Worm (Caenorhabditis elegans) whole organism, L1 larva: Measurements from ENCODE around the gene F08F3.6.

Experiments
- C34B4.2 ChIP-seq: sonication (generic microtip); optimal IDR thresholded peaks from 2 replicates; lab custom pipeline; 2017; ENCODE audit warnings: mild to moderate bottlenecking, missing genetic modification characterization, missing compliant biosample characterization
- aha-1 ChIP-seq: fragments of 150-350 bp; optimal IDR thresholded peaks from 2 replicates; lab custom pipeline; 2014; ENCODE audit warnings: missing biosample characterization, missing genetic modification characterization
- alr-1 ChIP-seq: fragments of 200-800 bp; sonication (Bioruptor generic); optimal IDR thresholded peaks from 2 replicates; lab custom pipeline; 2018; ENCODE audit warnings: borderline replicate concordance, mild to moderate bottlenecking, missing genetic modification characterization, missing compliant biosample characterization
- egl-27 ChIP-seq, 2 experiments: fragments of 150-350 bp in 1 of 2; sonication (generic microtip); optimal IDR thresholded peaks; 3 replicates each; lab custom pipeline; 2017 to 2018; ENCODE audit warnings: missing biosample characterization in 2 of 2, missing genetic modification characterization in 2 of 2, missing genetic modification reagents in 2 of 2
- elt-3 ChIP-seq, 6 experiments: fragments of 150-350 bp in 1 of 6; sonication (generic microtip); optimal IDR thresholded peaks; 2 replicates each; lab custom pipeline; 2017 to 2018; ENCODE audit warnings: missing biosample characterization in 6 of 6, missing genetic modification characterization in 6 of 6, inconsistent platforms in 1 of 6
- grh-1 ChIP-seq: fragments of 200-800 bp; sonication (Bioruptor generic); IDR thresholded peaks from 2 replicates; pipeline ENCODE4 v1.3.6; 2022; ENCODE audit warnings: missing genetic modification reagents, missing genetic modification characterization, missing compliant biosample characterization
- hlh-17 ChIP-seq: fragments of 200-800 bp; sonication (Bioruptor generic); optimal IDR thresholded peaks from 2 replicates; lab custom pipeline; 2018; ENCODE audit warnings: missing genetic modification characterization, mild to moderate bottlenecking, missing compliant biosample characterization, moderate library complexity, borderline replicate concordance
- hpl-2 ChIP-seq: fragments of 150-350 bp; optimal IDR thresholded peaks from 2 replicates; lab custom pipeline; 2014; ENCODE audit warnings: missing biosample characterization, missing genetic modification reagents, missing genetic modification characterization
- jun-1 ChIP-seq: fragments of 150-350 bp; optimal IDR thresholded peaks from 2 replicates; lab custom pipeline; 2014; ENCODE audit warnings: missing biosample characterization, missing genetic modification reagents, missing genetic modification characterization
- lin-13 ChIP-seq: fragments of 150-350 bp; optimal IDR thresholded peaks from 2 replicates; lab custom pipeline; 2014; ENCODE audit warnings: missing biosample characterization, missing genetic modification reagents, missing genetic modification characterization
- nhr-237 ChIP-seq: fragments of 150-350 bp; optimal IDR thresholded peaks from 2 replicates; lab custom pipeline; 2014; ENCODE audit warnings: missing biosample characterization, missing genetic modification characterization
- nhr-71 ChIP-seq: sonication (generic microtip); optimal IDR thresholded peaks from 2 replicates; lab custom pipeline; 2016; ENCODE audit warnings: mild to moderate bottlenecking, missing genetic modification characterization, moderate library complexity, missing compliant biosample characterization
- pax-3 ChIP-seq: fragments of 200-800 bp; sonication (Bioruptor generic); optimal IDR thresholded peaks from 2 replicates; lab custom pipeline; 2018; ENCODE audit warnings: mild to moderate bottlenecking, missing genetic modification characterization, moderate library complexity, missing compliant biosample characterization
- snu-23 ChIP-seq: sonication (generic microtip); optimal IDR thresholded peaks from 2 replicates; lab custom pipeline; 2016; ENCODE audit warnings: missing genetic modification characterization, missing compliant biosample characterization
- tbx-2 ChIP-seq: sonication (generic microtip); optimal IDR thresholded peaks from 2 replicates; lab custom pipeline; 2016; ENCODE audit warnings: missing genetic modification characterization, missing compliant biosample characterization

The F08F3.6 gene

ce11 chrV:5372118-5372517 lies 47.7 kb downstream of the F08F3.6 start, which contains the start of gene C35A11.3:
Gene C35A11.3 (plus strand): TSS chrV:5372418.
- TF ChIP-seq alr-1 (tag; lab: Kevin White, UChicago) (no peak), aha-1 (no peak), pax-3 (tag; lab: Kevin White, UChicago) (no peak), snu-23 (GFP tag; lab: Kevin White, UChicago) (no peak), grh-1 (no peak), elt-3 (tag; optimal IDR thresholded peaks at IDR 0.05; lab: Kevin White, UChicago) (no peak), hlh-17 (no peak), nhr-71 (tag; lab: Kevin White, UChicago) (no peak)

DNA sequence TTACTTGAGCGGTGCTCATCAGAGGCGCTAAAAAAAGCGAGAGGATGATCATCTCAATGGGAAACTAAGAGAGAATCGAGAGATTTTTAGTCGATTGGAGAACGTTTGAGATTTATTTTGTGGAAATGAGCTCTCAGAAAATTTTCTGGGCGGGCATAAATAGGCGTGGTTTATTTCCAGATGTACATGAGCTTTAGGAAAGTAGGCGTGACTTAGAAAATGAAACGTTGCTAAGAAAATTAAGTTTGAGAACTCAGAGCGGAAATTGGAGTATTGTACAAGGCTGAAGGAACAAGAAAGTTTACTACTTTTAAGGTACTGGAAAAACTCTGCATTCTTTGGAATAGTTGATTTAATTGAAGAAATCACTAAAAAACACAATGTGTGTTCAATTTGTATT lies 51.1 kb downstream of the F08F3.6 start, which contains the start of gene T09D3.9:
TSS of gene T09D3.9 (minus strand) at position 101 of the 400 bp plus-strand sequence.
- TF ChIP-seq jun-1 (tag; lab: Kevin White, UChicago) (no peak), tbx-2 (no peak), lin-13 (GFP tag; lab: Kevin White, UChicago) (no peak), egl-27 (tag; optimal IDR thresholded peaks at IDR 0.05; lab: Kevin White, UChicago) (no peak), hpl-2 (GFP tag; lab: Kevin White, UChicago) (no peak), nhr-237 (no peak), C34B4.2 (no peak)
